ENCODE assay signal across 6 worm cellular contexts in genomic region chrII:15255801-15256200, ce11.
TF ChIP-seq lines count a peak whose summit lies in the region.

No protein-coding gene starts in this region.

TF ChIP-seq in whole organism, L1 larva, 84 proteins besides CTCF, POLR2A, EP300 and RAD21 (continued from another document and continues in another):
- TF ChIP-seq fos-1 (tag; optimal IDR thresholded peaks at IDR 0.05; lab: Kevin White, UChicago) (no peak), ceh-8 (GFP tag; optimal IDR thresholded peaks at IDR 0.05; lab: Kevin White, UChicago) (no peak), ztf-11 (tag; optimal IDR thresholded peaks at IDR 0.05; lab: Kevin White, UChicago) (peak in 1 of 2 experiments; percentile 17), lir-3 (tag; optimal IDR thresholded peaks at IDR 0.05; lab: Kevin White, UChicago; ENCODE audit: poor library complexity) (peak; percentile 61), efl-1 (optimal IDR thresholded peaks at IDR 0.05; lab: Kevin White, UChicago) (peak; percentile 44 to 56), efl-1 (GFP tag; optimal IDR thresholded peaks at IDR 0.05 in 1 of 2; lab: Kevin White, UChicago) (peak in 1 of 2 experiments; percentile 15), nhr-19 (GFP tag; conservative IDR thresholded peaks at IDR 0.05; lab: Robert Waterston, UW) (no peak), tbx-2 (tag; optimal IDR thresholded peaks at IDR 0.05; lab: Kevin White, UChicago) (peak; percentile 24), zip-4 (GFP tag; optimal IDR thresholded peaks at IDR 0.05; lab: Kevin White, UChicago) (no peak), mep-1 (tag; optimal IDR thresholded peaks at IDR 0.05; lab: Kevin White, UChicago) (peak; percentile 49), snu-23 (GFP tag; optimal IDR thresholded peaks at IDR 0.05; lab: Kevin White, UChicago) (peak; percentile 61), lin-13 (GFP tag; optimal IDR thresholded peaks at IDR 0.05; lab: Kevin White, UChicago) (no peak), swsn-7 (tag; optimal IDR thresholded peaks at IDR 0.05; lab: Kevin White, UChicago) (peak; percentile 58), C04F5.9 (tag; optimal IDR thresholded peaks at IDR 0.05; lab: Kevin White, UChicago) (no peak), nhr-47 (tag; optimal IDR thresholded peaks at IDR 0.05; lab: Kevin White, UChicago) (peak; percentile 57), unc-86 (tag; optimal IDR thresholded peaks at IDR 0.05; lab: Kevin White, UChicago) (peak; percentile 42), lin-35 (GFP tag; optimal IDR thresholded peaks at IDR 0.05; lab: Kevin White, UChicago) (peak in 1 of 2 experiments; percentile 57), mab-9 (GFP tag; IDR thresholded peaks at IDR 0.05; lab: Robert Waterston, UW) (no peak), fkh-8 (tag; optimal IDR thresholded peaks at IDR 0.05; lab: Kevin White, UChicago) (peak; percentile 56), isw-1 (GFP tag; IDR thresholded peaks at IDR 0.05; lab: Robert Waterston, UW) (peak; percentile 8; the same call in 1 of the 2 replicates), nhr-71 (tag; optimal IDR thresholded peaks at IDR 0.05; lab: Kevin White, UChicago) (peak; percentile 58)

TF ChIP-seq in whole organism, L2 larva, 48 proteins besides CTCF, POLR2A, EP300 and RAD21 (continued from another document and continues in another):
- TF ChIP-seq ceh-16 (tag; optimal IDR thresholded peaks at IDR 0.05; lab: Kevin White, UChicago): no peak
- TF ChIP-seq nhr-237 (tag; optimal IDR thresholded peaks at IDR 0.05; lab: Kevin White, UChicago): no peak
- peak; percentile 17 for TF ChIP-seq fos-1 (tag; optimal IDR thresholded peaks at IDR 0.05; lab: Kevin White, UChicago)
- TF ChIP-seq nhr-23 (tag; optimal IDR thresholded peaks at IDR 0.05; lab: Kevin White, UChicago): no peak
- no peak for TF ChIP-seq sem-4 (tag; optimal IDR thresholded peaks at IDR 0.05; lab: Kevin White, UChicago)
- no peak for TF ChIP-seq alr-1 (tag; optimal IDR thresholded peaks at IDR 0.05; lab: Kevin White, UChicago)
- TF ChIP-seq egl-27 (tag; optimal IDR thresholded peaks at IDR 0.05; lab: Kevin White, UChicago): no peak
- peak; percentile 7 for TF ChIP-seq lin-13 (GFP tag; optimal IDR thresholded peaks at IDR 0.05; lab: Kevin White, UChicago)
- no peak for TF ChIP-seq ceh-82 (tag; optimal IDR thresholded peaks at IDR 0.05; lab: Kevin White, UChicago)
- TF ChIP-seq nhr-6 (tag; optimal IDR thresholded peaks at IDR 0.05; lab: Kevin White, UChicago): peak; percentile 4
- peak; percentile 69 for TF ChIP-seq C34F6.9 (tag; optimal IDR thresholded peaks at IDR 0.05; lab: Kevin White, UChicago)
- no peak for TF ChIP-seq snpc-4 (tag; optimal IDR thresholded peaks at IDR 0.05; lab: Kevin White, UChicago)
- TF ChIP-seq gmeb-1 (tag; optimal IDR thresholded peaks at IDR 0.05; lab: Kevin White, UChicago): no peak
- no peak for TF ChIP-seq nhr-11 (tag; optimal IDR thresholded peaks at IDR 0.05; lab: Kevin White, UChicago)
- no peak for TF ChIP-seq R02D3.7 (tag; optimal IDR thresholded peaks at IDR 0.05; lab: Kevin White, UChicago)
- TF ChIP-seq nhr-129 (tag; optimal IDR thresholded peaks at IDR 0.05; lab: Kevin White, UChicago): peak; percentile 45
- no peak for TF ChIP-seq ztf-1 (GFP tag; conservative IDR thresholded peaks at IDR 0.05; lab: Robert Waterston, UW)
- no peak for TF ChIP-seq elt-1 (tag; optimal IDR thresholded peaks at IDR 0.05; lab: Kevin White, UChicago)
- no peak for TF ChIP-seq unc-62 (GFP tag; optimal IDR thresholded peaks at IDR 0.05; lab: Kevin White, UChicago)
- peak; percentile 41 for TF ChIP-seq sma-9 (GFP tag; optimal IDR thresholded peaks at IDR 0.05; lab: Kevin White, UChicago)
- TF ChIP-seq sma-9 (tag; optimal IDR thresholded peaks at IDR 0.05; lab: Kevin White, UChicago): no peak
- no peak for TF ChIP-seq mab-5 (tag; optimal IDR thresholded peaks at IDR 0.05; lab: Kevin White, UChicago)
- no peak for TF ChIP-seq peb-1 (tag; optimal IDR thresholded peaks at IDR 0.05; lab: Kevin White, UChicago)
- TF ChIP-seq F13H6.1 (tag; optimal IDR thresholded peaks at IDR 0.05; lab: Kevin White, UChicago): peak; percentile 34

TF ChIP-seq in whole organism, L3 larva, 47 proteins besides CTCF, POLR2A, EP300 and RAD21 (continued from another document):
- TF ChIP-seq lin-15B (tag; optimal IDR thresholded peaks at IDR 0.05; lab: Kevin White, UChicago): peak; percentile 5
- no peak for TF ChIP-seq unc-39 (tag; optimal IDR thresholded peaks at IDR 0.05; lab: Kevin White, UChicago)
- TF ChIP-seq unc-62 (GFP tag; optimal IDR thresholded peaks at IDR 0.05; lab: Kevin White, UChicago): no peak
- TF ChIP-seq fos-1 (tag; optimal IDR thresholded peaks at IDR 0.05; lab: Kevin White, UChicago): no peak
- TF ChIP-seq nhr-67 (tag; optimal IDR thresholded peaks at IDR 0.05; lab: Kevin White, UChicago): no peak
- TF ChIP-seq R02D3.7 (tag; optimal IDR thresholded peaks at IDR 0.05; lab: Kevin White, UChicago): no peak
- no peak for TF ChIP-seq skn-1 (tag; optimal IDR thresholded peaks at IDR 0.05; lab: Kevin White, UChicago)
- TF ChIP-seq fkh-10 (GFP tag; optimal IDR thresholded peaks at IDR 0.05; lab: Kevin White, UChicago): no peak
- no peak for TF ChIP-seq daf-12 (tag; optimal IDR thresholded peaks at IDR 0.05; lab: Kevin White, UChicago)
- TF ChIP-seq egl-27 (tag; optimal IDR thresholded peaks at IDR 0.05; lab: Kevin White, UChicago): no peak
- no peak for TF ChIP-seq ama-1 (optimal IDR thresholded peaks at IDR 0.05; lab: Kevin White, UChicago)
- TF ChIP-seq ceh-82 (tag; optimal IDR thresholded peaks at IDR 0.05; lab: Kevin White, UChicago): no peak
- TF ChIP-seq elt-1 (tag; optimal IDR thresholded peaks at IDR 0.05; lab: Kevin White, UChicago): no peak
- TF ChIP-seq hmg-11 (tag; optimal IDR thresholded peaks at IDR 0.05; lab: Kevin White, UChicago): peak; percentile 70
- TF ChIP-seq tbx-2 (tag; optimal IDR thresholded peaks at IDR 0.05; lab: Kevin White, UChicago): no peak
- no peak for TF ChIP-seq nhr-28 (tag; optimal IDR thresholded peaks at IDR 0.05; lab: Kevin White, UChicago)
- no peak for TF ChIP-seq elt-3 (tag; optimal IDR thresholded peaks at IDR 0.05; lab: Kevin White, UChicago)
- TF ChIP-seq ZK546.5 (tag; optimal IDR thresholded peaks at IDR 0.05; lab: Kevin White, UChicago): no peak
TF ChIP-seq in whole organism, L3 larva: peak in this region for 5.

TF ChIP-seq in whole organism, L4 larva, 104 proteins besides CTCF, POLR2A, EP300 and RAD21 (continued from another document):
- peak; percentile 15 for TF ChIP-seq hlh-30 (tag; optimal IDR thresholded peaks at IDR 0.05; lab: Kevin White, UChicago; ENCODE audit: insufficient read depth)
- no peak for TF ChIP-seq T26A8.4 (GFP tag; IDR thresholded peaks at IDR 0.05; lab: Robert Waterston, UW)
- peak; percentile 32 for TF ChIP-seq rbr-2 (tag; optimal IDR thresholded peaks at IDR 0.05; lab: Kevin White, UChicago)
- TF ChIP-seq D1046.2 (GFP tag; IDR thresholded peaks at IDR 0.05; lab: Robert Waterston, UW): no peak
- no peak for TF ChIP-seq dmd-9 (GFP tag; IDR thresholded peaks at IDR 0.05; lab: Robert Waterston, UW)
- peak; percentile 43 for TF ChIP-seq mes-2 (tag; optimal IDR thresholded peaks at IDR 0.05; lab: Kevin White, UChicago; ENCODE audit: poor library complexity, severe bottlenecking)

TF ChIP-seq in whole organism, late embryonic, 69 proteins besides CTCF, POLR2A, EP300 and RAD21 (continued from another document):
- TF ChIP-seq syd-9 (tag; optimal IDR thresholded peaks at IDR 0.05; lab: Kevin White, UChicago) (peak; percentile 29), che-1 (tag; optimal IDR thresholded peaks at IDR 0.05; lab: Kevin White, UChicago) (no peak), K02D7.2 (tag; optimal IDR thresholded peaks at IDR 0.05; lab: Kevin White, UChicago) (no peak), ceh-34 (tag; optimal IDR thresholded peaks at IDR 0.05; lab: Kevin White, UChicago) (no peak), unc-42 (tag; optimal IDR thresholded peaks at IDR 0.05; lab: Kevin White, UChicago) (peak; percentile 49), F13H6.1 (tag; optimal IDR thresholded peaks at IDR 0.05; lab: Kevin White, UChicago) (no peak)

TF ChIP-seq in whole organism, mixed stage, embryonic, 35 proteins besides CTCF, POLR2A, EP300 and RAD21 (continued from another document):
- no peak for TF ChIP-seq pha-4 (tag; optimal IDR thresholded peaks at IDR 0.05; lab: Kevin White, UChicago)
- no peak for TF ChIP-seq mab-5 (tag; optimal IDR thresholded peaks at IDR 0.05; lab: Kevin White, UChicago)
- TF ChIP-seq unc-62 (GFP tag; optimal IDR thresholded peaks at IDR 0.05; lab: Kevin White, UChicago): no peak
- TF ChIP-seq nhr-2 (tag; optimal IDR thresholded peaks at IDR 0.05; lab: Kevin White, UChicago): no peak
- TF ChIP-seq lin-13 (tag; optimal IDR thresholded peaks at IDR 0.05; lab: Kevin White, UChicago): no peak
- TF ChIP-seq flh-1 (GFP tag; optimal IDR thresholded peaks at IDR 0.05; lab: Kevin White, UChicago): no peak
- no peak for TF ChIP-seq mls-2 (tag; optimal IDR thresholded peaks at IDR 0.05; lab: Kevin White, UChicago)
- no peak for TF ChIP-seq sem-2 (GFP tag; optimal IDR thresholded peaks at IDR 0.05; lab: Kevin White, UChicago)
- TF ChIP-seq hlh-1 (tag; optimal IDR thresholded peaks at IDR 0.05; lab: Kevin White, UChicago): no peak
